Worm (Caenorhabditis elegans) whole organism, L1 larva: ENCODE measurements around the gene srj-7.

ENCODE experiments used
- C16A3.4 ChIP-seq: fragments of 150-350 bp; optimal IDR thresholded peaks from 2 replicates; lab custom pipeline; 2014; ENCODE audit warnings: missing biosample characterization, missing genetic modification characterization
- aly-2 ChIP-seq: fragments of 150-350 bp; optimal IDR thresholded peaks from 2 replicates; lab custom pipeline; 2014; ENCODE audit warnings: missing biosample characterization, missing genetic modification characterization
- blmp-1 ChIP-seq: fragments of 150-350 bp; optimal IDR thresholded peaks from 2 replicates; lab custom pipeline; 2014; ENCODE audit warnings: missing biosample characterization, missing genetic modification characterization
- ces-1 ChIP-seq: fragments of 150-350 bp; optimal IDR thresholded peaks from 2 replicates; lab custom pipeline; 2014; ENCODE audit warnings: missing biosample characterization, missing genetic modification reagents, missing genetic modification characterization
- dpl-1 ChIP-seq, 3 experiments: fragments of 150-350 bp in 2 of 3; sonication (generic microtip) in 1 of 3; optimal IDR thresholded peaks; 2 replicates each; lab custom pipeline; 2014 to 2017; ENCODE audit warnings: missing biosample characterization in 3 of 3, missing genetic modification characterization in 3 of 3, missing genetic modification reagents in 3 of 3
- lin-35 ChIP-seq, 2 experiments: fragments of 150-350 bp; optimal IDR thresholded peaks; 2 replicates each; lab custom pipeline; 2014; ENCODE audit warnings: missing biosample characterization in 2 of 2, missing genetic modification characterization in 2 of 2, missing genetic modification reagents in 2 of 2
- lsy-2 ChIP-seq, 2 experiments: fragments of 150-350 bp; optimal IDR thresholded peaks; 2 replicates each; lab custom pipeline; 2014; ENCODE audit warnings: missing biosample characterization in 2 of 2, missing genetic modification characterization in 2 of 2
- mep-1 ChIP-seq: fragments of 150-350 bp; optimal IDR thresholded peaks from 2 replicates; lab custom pipeline; 2014; ENCODE audit warnings: missing biosample characterization, missing genetic modification characterization
- nhr-76 ChIP-seq: sonication (generic microtip); optimal IDR thresholded peaks from 2 replicates; lab custom pipeline; 2017; ENCODE audit warnings: missing biosample characterization, missing genetic modification characterization
- unc-62 ChIP-seq: fragments of 150-350 bp; optimal IDR thresholded peaks from 2 replicates; lab custom pipeline; 2014; ENCODE audit warnings: missing biosample characterization, missing genetic modification reagents, missing genetic modification characterization

ce11 chrV:3280009-3280408, 35.2 kb downstream of the srj-7 start, which contains the start of gene T28A11.2:
- no peak for TF ChIP-seq nhr-76
- TF ChIP-seq C16A3.4 (tag; lab: Kevin White, UChicago): no peak
- TF ChIP-seq ces-1: no peak
- no peak for TF ChIP-seq aly-2
- no peak for TF ChIP-seq blmp-1 (tag; lab: Kevin White, UChicago)
- TF ChIP-seq dpl-1 (GFP tag; optimal IDR thresholded peaks at IDR 0.05; lab: Kevin White, UChicago): no peak
- no peak for TF ChIP-seq mep-1 (tag; lab: Kevin White, UChicago)
- no peak for TF ChIP-seq unc-62 (GFP tag; lab: Kevin White, UChicago)
- TF ChIP-seq lin-35 (GFP tag; optimal IDR thresholded peaks at IDR 0.05; lab: Kevin White, UChicago): no peak
- no peak for TF ChIP-seq lsy-2 (tag; optimal IDR thresholded peaks at IDR 0.05; lab: Kevin White, UChicago)
